Fruit fly (Drosophila melanogaster): Measurements from ENCODE around the gene CG45122.

The CG45122 gene

DNA sequence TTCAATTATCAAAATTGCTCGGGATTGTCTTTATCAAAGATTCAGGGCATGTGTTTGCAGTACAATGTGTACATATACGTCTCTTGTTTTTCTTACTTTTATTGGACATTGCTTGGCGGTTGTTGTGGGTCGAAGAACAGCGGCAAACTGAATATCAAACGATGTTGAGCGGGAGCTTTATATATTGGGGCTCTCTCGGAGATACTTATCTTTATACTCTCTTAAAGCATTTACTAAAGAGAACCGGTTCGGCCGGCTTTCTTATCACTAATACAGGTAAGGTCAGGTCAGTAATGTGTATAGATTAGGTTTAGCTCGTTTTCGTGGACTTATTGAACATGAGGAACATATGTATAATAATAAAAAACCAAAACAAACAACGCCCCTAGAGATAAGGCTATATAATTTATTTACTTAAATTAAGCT is 7.4 kb downstream of the CG45122 start, which contains the start of gene CG7966 (continued):
- TF ChIP-seq Asciz (GFP tag; optimal IDR thresholded peaks at IDR 0.05) (no peak), otp (GFP tag; IDR thresholded peaks at IDR 0.05) (0 out of 3 replicates have a peak, but pooled peaks have one; percentile 41), al (GFP tag; IDR thresholded peaks at IDR 0.05) (no peak), odd (GFP tag; optimal IDR thresholded peaks at IDR 0.05) (peak; percentile 2), CG11398 (GFP tag; optimal IDR thresholded peaks at IDR 0.05) (no peak), CG10543 (GFP tag; optimal IDR thresholded peaks at IDR 0.05) (peak; percentile 5), exex (tag; optimal IDR thresholded peaks at IDR 0.05) (peak; percentile 87), sim (GFP tag; IDR thresholded peaks at IDR 0.05) (0 out of 2 replicates have a peak, but pooled peaks have one; percentile 33), HLHmδ (GFP tag; optimal IDR thresholded peaks at IDR 0.05) (no peak), tio (GFP tag; optimal IDR thresholded peaks at IDR 0.05) (no peak), CG34376 (GFP tag; optimal IDR thresholded peaks at IDR 0.05) (peak; percentile 49), chinmo (GFP tag; IDR thresholded peaks at IDR 0.05; ENCODE audit: partially characterized antibody) (peak; percentile 58; the same call in 1 of the 4 replicates), Dll (GFP tag; IDR thresholded peaks at IDR 0.05; ENCODE audit: partially characterized antibody) (no peak), PHDP (tag; optimal IDR thresholded peaks at IDR 0.05) (peak; percentile 31), CG6813 (GFP tag; optimal IDR thresholded peaks at IDR 0.05) (peak; percentile 48), HLH3B (GFP tag; IDR thresholded peaks at IDR 0.05) (no peak), mirr (GFP tag; optimal IDR thresholded peaks at IDR 0.05) (peak; percentile 85), abd-A (tag; optimal IDR thresholded peaks at IDR 0.05) (no peak), pb (GFP tag; optimal IDR thresholded peaks at IDR 0.05) (peak; percentile 91), tin (GFP tag; optimal IDR thresholded peaks at IDR 0.05) (no peak), CG17385 (GFP tag; optimal IDR thresholded peaks at IDR 0.05) (peak; percentile 19), kay (GFP tag; optimal IDR thresholded peaks at IDR 0.05) (peak; percentile 44), CG34422 (GFP tag; IDR thresholded peaks at IDR 0.05) (peak; percentile 47; the same call in 1 of the 3 replicates), pho (GFP tag; optimal IDR thresholded peaks at IDR 0.05) (peak; percentile 15), Hr51 (GFP tag; optimal IDR thresholded peaks at IDR 0.05) (no peak), CG33213 (GFP tag; optimal IDR thresholded peaks at IDR 0.05) (no peak), CG2875 (GFP tag; optimal IDR thresholded peaks at IDR 0.05) (no peak), fd64A (GFP tag; optimal IDR thresholded peaks at IDR 0.05) (peak; percentile 32), knrl (GFP tag; IDR thresholded peaks at IDR 0.05; ENCODE audit: partially characterized antibody) (no peak), tgo (GFP tag; IDR thresholded peaks at IDR 0.05) (no peak), CG6854 (GFP tag; optimal IDR thresholded peaks at IDR 0.05) (peak; percentile 32), CG2678 (tag; optimal IDR thresholded peaks at IDR 0.05) (no peak), Doc3 (GFP tag; IDR thresholded peaks at IDR 0.05; ENCODE audit: partially characterized antibody) (no peak), sisA (GFP tag; IDR thresholded peaks at IDR 0.05) (no peak), grn (GFP tag; optimal IDR thresholded peaks at IDR 0.05) (peak; percentile 97), Mrtf (GFP tag; IDR thresholded peaks at IDR 0.05) (no peak), Med (GFP tag) (peak; percentile 83), B-H2 (GFP tag; optimal IDR thresholded peaks at IDR 0.05) (peak; percentile 42), eve (GFP tag; optimal IDR thresholded peaks at IDR 0.05) (no peak), Poxn (GFP tag; IDR thresholded peaks at IDR 0.05) (no peak), tna (GFP tag; IDR thresholded peaks at IDR 0.05; ENCODE audit: partially characterized antibody) (peak; percentile 30; the same call in 1 of the 2 replicates), CG10321 (GFP tag; IDR thresholded peaks at IDR 0.05) (no peak)
